Fruit fly (Drosophila melanogaster) S2 (cell line): ENCODE results near the gene CG43355.

ENCODE experiments used
- CG8478 ChIP-seq: fragments of >200 bp; optimal IDR thresholded peaks from 2 replicates; lab custom pipeline; 2018
- CTCF ChIP-seq, 2 experiments: fragments of >200 bp; optimal IDR thresholded peaks; 2 replicates each; lab custom pipeline; 2018

DNA sequence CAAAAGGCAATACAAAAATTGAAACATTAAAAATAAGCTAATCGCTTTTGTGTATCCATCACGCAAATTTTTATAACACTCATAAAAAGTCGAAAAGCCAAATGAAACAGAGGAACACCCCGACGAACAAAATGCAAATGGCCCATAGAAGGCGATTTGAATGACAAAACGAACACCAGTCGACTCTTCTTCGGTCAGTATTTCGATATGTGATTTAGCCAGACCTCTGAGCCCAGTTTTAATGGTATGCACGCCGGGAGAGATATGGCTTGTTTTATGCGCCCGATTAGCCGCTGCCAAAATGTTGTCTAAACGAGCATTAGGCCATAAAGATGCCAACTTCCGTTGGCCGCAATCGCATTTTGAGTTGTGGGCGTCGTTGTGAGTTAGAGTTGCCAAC is 16.4 kb upstream of the CG43355 start:
- TF ChIP-seq CG8478 (lab: Kevin White, UChicago) (no peak), CTCF (optimal IDR thresholded peaks at IDR 0.05; lab: Kevin White, UChicago) (no peak)
